Worm (Caenorhabditis elegans) whole organism, young adult: ENCODE data around the gene ZK856.5.

Experiments used
- B0019.2 ChIP-seq: fragments of 200-800 bp; sonication (Bioruptor generic); conservative IDR thresholded peaks from 2 replicates; pipeline ENCODE4 v1.3.6; 2022; ENCODE audit warnings: missing genetic modification reagents, missing genetic modification characterization, missing compliant biosample characterization
- B0261.1 ChIP-seq: sonication (generic microtip); optimal IDR thresholded peaks from 2 replicates; lab custom pipeline; 2016; ENCODE audit warnings: mild to moderate bottlenecking, missing genetic modification characterization, moderate library complexity, missing compliant biosample characterization
- B0336.3 ChIP-seq: fragments of 200-800 bp; sonication (Bioruptor generic); IDR thresholded peaks from 2 replicates; pipeline ENCODE4 v1.3.6; 2022; ENCODE audit warnings: missing genetic modification characterization, missing compliant biosample characterization
- C17E4.6 ChIP-seq: fragments of 200-800 bp; sonication (Bioruptor generic); IDR thresholded peaks from 2 replicates; pipeline ENCODE4 v1.3.6; 2022; ENCODE audit warnings: missing genetic modification reagents, missing genetic modification characterization, missing compliant biosample characterization
- F10E7.11 ChIP-seq: sonication (generic microtip); optimal IDR thresholded peaks from 2 replicates; lab custom pipeline; 2017; ENCODE audit warnings: mild to moderate bottlenecking, missing genetic modification characterization, moderate library complexity, missing compliant biosample characterization
- F33H1.4 ChIP-seq: fragments of 200-800 bp; sonication (Bioruptor generic); IDR thresholded peaks from 2 replicates; pipeline ENCODE4 v1.3.6; 2022; ENCODE audit warnings: missing genetic modification reagents, missing genetic modification characterization, missing compliant biosample characterization
- F37B4.10 ChIP-seq: fragments of 200-800 bp; sonication (Bioruptor generic); IDR thresholded peaks from 2 replicates; pipeline ENCODE4 v1.3.6; 2022; ENCODE audit warnings: missing genetic modification characterization, missing compliant biosample characterization
- F55B11.4 ChIP-seq: sonication (generic microtip); optimal IDR thresholded peaks from 2 replicates; lab custom pipeline; 2016; ENCODE audit warnings: missing compliant biosample characterization, missing genetic modification characterization, borderline replicate concordance; ENCODE audit not compliant: insufficient read depth
- K11D2.4 ChIP-seq: fragments of 200-800 bp; sonication (Bioruptor generic); IDR thresholded peaks from 2 replicates; pipeline ENCODE4 v1.3.6; 2022; ENCODE audit warnings: missing genetic modification reagents, missing genetic modification characterization, missing compliant biosample characterization
- K12H6.12 ChIP-seq: fragments of 200-800 bp; sonication (Bioruptor generic); optimal IDR thresholded peaks from 2 replicates; lab custom pipeline; 2018; ENCODE audit warnings: mild to moderate bottlenecking, missing genetic modification characterization, missing compliant biosample characterization
- Y53G8AR.9 ChIP-seq: fragments of 200-800 bp; sonication (Bioruptor generic); conservative IDR thresholded peaks from 2 replicates; pipeline ENCODE4 v1.3.6; 2022; ENCODE audit warnings: missing genetic modification reagents, missing genetic modification characterization, missing compliant biosample characterization
- Y56A3A.18 ChIP-seq: fragments of 200-800 bp; sonication (Bioruptor generic); IDR thresholded peaks from 2 replicates; pipeline ENCODE4 v1.3.6; 2022; ENCODE audit warnings: missing genetic modification reagents, missing genetic modification characterization, missing compliant biosample characterization
- Y79H2A.3 ChIP-seq: fragments of 200-800 bp; sonication (Bioruptor generic); conservative IDR thresholded peaks from 2 replicates; pipeline ENCODE4 v1.3.6; 2022; ENCODE audit warnings: missing genetic modification reagents, missing genetic modification characterization, missing compliant biosample characterization
- Y95B8A.8 ChIP-seq: fragments of 200-800 bp; sonication (Bioruptor generic); IDR thresholded peaks from 2 replicates; pipeline ENCODE4 v1.3.6; 2022; ENCODE audit warnings: missing genetic modification reagents, missing genetic modification characterization, missing compliant biosample characterization
- aptf-3 ChIP-seq: fragments of 200-800 bp; sonication (Bioruptor generic); IDR thresholded peaks from 2 replicates; pipeline ENCODE4 v1.3.6; 2022; ENCODE audit warnings: missing genetic modification characterization, missing compliant biosample characterization
- attf-3 ChIP-seq: fragments of 200-800 bp; sonication (Bioruptor generic); conservative IDR thresholded peaks from 2 replicates; pipeline ENCODE4 v1.3.6; 2022; ENCODE audit warnings: missing genetic modification reagents, missing genetic modification characterization, missing compliant biosample characterization
- attf-5 ChIP-seq: fragments of 200-800 bp; sonication (Bioruptor generic); optimal IDR thresholded peaks from 2 replicates; lab custom pipeline; 2018; ENCODE audit warnings: mild to moderate bottlenecking, missing genetic modification characterization, missing compliant biosample characterization
- bed-1 ChIP-seq: fragments of 200-800 bp; sonication (Bioruptor generic); IDR thresholded peaks from 2 replicates; pipeline ENCODE4 v1.3.6; 2022; ENCODE audit warnings: missing genetic modification reagents, missing genetic modification characterization, missing compliant biosample characterization
- cebp-1 ChIP-seq, 2 experiments: fragments of 200-800 bp in 1 of 2; sonication (Bioruptor generic) in 1 of 2; sonication (generic microtip) in 1 of 2; IDR thresholded peaks in 1 of 2; optimal IDR thresholded peaks in 1 of 2; 2 replicates each; pipeline versions ENCODE4 v1.3.6 to Lab custom; 2017 to 2022; ENCODE audit warnings: missing compliant biosample characterization in 2 of 2, missing genetic modification characterization in 2 of 2, mild to moderate bottlenecking in 1 of 2, missing genetic modification reagents in 1 of 2, moderate library complexity in 1 of 2
- ceh-100 ChIP-seq: fragments of 200-800 bp; sonication (Bioruptor generic); IDR thresholded peaks from 2 replicates; pipeline ENCODE4 v1.3.6; 2022; ENCODE audit warnings: missing genetic modification reagents, missing genetic modification characterization, missing compliant biosample characterization
- ceh-27 ChIP-seq: fragments of 200-800 bp; sonication (Bioruptor generic); optimal IDR thresholded peaks from 2 replicates; lab custom pipeline; 2018; ENCODE audit warnings: mild to moderate bottlenecking, missing genetic modification characterization, moderate library complexity, missing compliant biosample characterization
- ceh-40 ChIP-seq: fragments of 200-800 bp; sonication (Bioruptor generic); IDR thresholded peaks from 2 replicates; pipeline ENCODE4 v1.3.6; 2022; ENCODE audit warnings: missing genetic modification characterization, missing compliant biosample characterization
- dox-1 ChIP-seq: fragments of 200-800 bp; sonication (Bioruptor generic); IDR thresholded peaks from 2 replicates; pipeline ENCODE4 v1.3.6; 2022; ENCODE audit warnings: missing genetic modification reagents, missing genetic modification characterization, missing compliant biosample characterization
- ekl-4 ChIP-seq: fragments of 200-800 bp; sonication (Bioruptor generic); IDR thresholded peaks from 2 replicates; pipeline ENCODE4 v1.3.6; 2022; ENCODE audit warnings: missing genetic modification reagents, missing genetic modification characterization, missing compliant biosample characterization
- gei-17 ChIP-seq: fragments of 200-800 bp; sonication (Bioruptor generic); optimal IDR thresholded peaks from 2 replicates; lab custom pipeline; 2018; ENCODE audit warnings: mild to moderate bottlenecking, missing genetic modification characterization, missing compliant biosample characterization
- hmg-1.2 ChIP-seq: fragments of 200-800 bp; sonication (Bioruptor generic); IDR thresholded peaks from 2 replicates; pipeline ENCODE4 v1.3.6; 2022; ENCODE audit warnings: missing genetic modification reagents, missing genetic modification characterization, missing compliant biosample characterization
- lin-35 ChIP-seq, 3 experiments: fragments of 150-350 bp in 2 of 3; sonication (generic microtip) in 1 of 3; optimal IDR thresholded peaks; 2 replicates each; lab custom pipeline; 2014 to 2018; ENCODE audit warnings: missing biosample characterization in 3 of 3, missing genetic modification characterization in 3 of 3, missing genetic modification reagents in 3 of 3
- lin-40 ChIP-seq: sonication (generic microtip); optimal IDR thresholded peaks from 2 replicates; lab custom pipeline; 2016; ENCODE audit warnings: missing genetic modification characterization, mild to moderate bottlenecking, missing compliant biosample characterization, missing genotype, missing genetic modification reagents
- madf-10 ChIP-seq: sonication (generic microtip); optimal IDR thresholded peaks from 2 replicates; lab custom pipeline; 2016; ENCODE audit warnings: mild to moderate bottlenecking, missing genetic modification characterization, missing compliant biosample characterization
- madf-8 ChIP-seq: fragments of 200-800 bp; sonication (Bioruptor generic); conservative IDR thresholded peaks from 2 replicates; pipeline ENCODE4 v1.3.6; 2022; ENCODE audit warnings: missing genetic modification reagents, missing genetic modification characterization, missing compliant biosample characterization
- mcd-1 ChIP-seq: fragments of 200-800 bp; sonication (Bioruptor generic); IDR thresholded peaks from 2 replicates; pipeline ENCODE4 v1.3.6; 2022; ENCODE audit warnings: missing genetic modification reagents, missing genetic modification characterization, missing compliant biosample characterization
- nfya-2 ChIP-seq: fragments of 200-800 bp; sonication (Bioruptor generic); IDR thresholded peaks from 2 replicates; pipeline ENCODE4 v1.3.6; 2022; ENCODE audit warnings: missing genetic modification reagents, missing genetic modification characterization, missing compliant biosample characterization
- nfyb-1 ChIP-seq: fragments of 200-800 bp; sonication (Bioruptor generic); IDR thresholded peaks from 2 replicates; pipeline ENCODE4 v1.3.6; 2022; ENCODE audit warnings: missing genetic modification reagents, missing genetic modification characterization, missing compliant biosample characterization
- nhr-80 ChIP-seq: sonication (generic microtip); optimal IDR thresholded peaks from 2 replicates; lab custom pipeline; 2016; ENCODE audit warnings: missing genetic modification characterization, missing compliant biosample characterization
- pha-4 ChIP-seq: fragments of 150-350 bp; sonication (generic microtip); optimal IDR thresholded peaks from 2 replicates; lab custom pipeline; 2014; ENCODE audit warnings: missing biosample characterization, missing genetic modification reagents, missing genetic modification characterization
- rcor-1 ChIP-seq: fragments of 200-800 bp; sonication (Bioruptor generic); IDR thresholded peaks from 2 replicates; pipeline ENCODE4 v1.3.6; 2022; ENCODE audit warnings: missing genetic modification reagents, missing genetic modification characterization, missing compliant biosample characterization
- snpc-1.1 ChIP-seq: sonication (generic microtip); optimal IDR thresholded peaks from 2 replicates; lab custom pipeline; 2017; ENCODE audit warnings: missing genetic modification characterization, mild to moderate bottlenecking, missing compliant biosample characterization, antibody characterized with exemption, moderate library complexity, missing genotype, missing genetic modification reagents; ENCODE audit not compliant: insufficient read depth
- snpc-4 ChIP-seq, 5 experiments: fragments of 150-350 bp in 1 of 5; sonication (generic microtip) in 4 of 5; optimal IDR thresholded peaks; 2 replicates each; lab custom pipeline; 2014 to 2018; ENCODE audit warnings: missing genetic modification characterization in 5 of 5, missing biosample characterization in 3 of 5, antibody characterized with exemption in 2 of 5, mild to moderate bottlenecking in 2 of 5, missing compliant biosample characterization in 2 of 5, missing genotype in 2 of 5, moderate library complexity in 2 of 5, missing genetic modification reagents in 1 of 5
- tbp1 ChIP-seq: fragments of 200-800 bp; sonication (Bioruptor generic); optimal IDR thresholded peaks from 2 replicates; lab custom pipeline; 2018; ENCODE audit warnings: mild to moderate bottlenecking, missing genetic modification characterization, missing compliant biosample characterization
- unc-62 ChIP-seq: fragments of 150-350 bp; optimal IDR thresholded peaks from 2 replicates; lab custom pipeline; 2014; ENCODE audit warnings: missing biosample characterization, missing genetic modification reagents, missing genetic modification characterization
- zfh-2 ChIP-seq: fragments of 200-800 bp; sonication (Bioruptor generic); conservative IDR thresholded peaks from 2 replicates; pipeline ENCODE4 v1.3.6; 2022; ENCODE audit warnings: missing genetic modification reagents, missing genetic modification characterization, missing compliant biosample characterization
- ztf-18 ChIP-seq: sonication (generic microtip); optimal IDR thresholded peaks from 2 replicates; lab custom pipeline; 2016; ENCODE audit warnings: missing genotype, mild to moderate bottlenecking, missing genetic modification characterization, missing compliant biosample characterization
- ztf-26 ChIP-seq: sonication (generic microtip); optimal IDR thresholded peaks from 2 replicates; lab custom pipeline; 2017; ENCODE audit warnings: missing genetic modification characterization, missing compliant biosample characterization
- ztf-28 ChIP-seq: fragments of 200-800 bp; sonication (Bioruptor generic); IDR thresholded peaks from 2 replicates; pipeline ENCODE4 v1.3.6; 2022; ENCODE audit warnings: missing genetic modification reagents, missing genetic modification characterization, missing compliant biosample characterization
- ztf-6 ChIP-seq: fragments of 200-800 bp; sonication (Bioruptor generic); IDR thresholded peaks from 2 replicates; pipeline ENCODE4 v1.3.6; 2022; ENCODE audit warnings: missing genetic modification reagents, missing genetic modification characterization, missing compliant biosample characterization

The ZK856.5 gene

DNA sequence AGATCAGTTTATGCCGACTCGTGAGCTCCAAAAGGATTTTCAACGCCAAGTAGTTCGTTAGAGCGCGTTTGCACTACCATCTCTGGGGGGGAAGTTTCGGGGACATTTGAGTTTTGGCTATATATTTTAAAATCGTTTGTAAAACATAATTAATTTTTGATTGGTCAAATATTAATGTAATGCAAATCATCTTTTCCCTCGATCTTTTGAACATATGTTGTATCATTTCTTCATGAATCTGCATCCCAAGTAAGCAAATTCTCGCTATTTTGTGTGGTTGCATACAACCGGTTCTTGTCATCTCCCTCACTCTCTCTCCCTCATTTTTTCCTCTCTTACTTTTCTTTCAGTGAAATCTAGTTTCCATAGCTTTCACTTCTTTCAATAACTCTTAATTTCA is 11.8 kb downstream of the ZK856.5 start (continued):
- TF ChIP-seq snpc-1.1 (no peak), lin-40 (tag; lab: Kevin White, UChicago) (peak; percentile 31), nfya-2 (no peak), Y95B8A.8 (no peak), attf-3 (GFP tag; lab: Robert Waterston, UW) (0 out of 2 replicates have a peak, but pooled peaks have one; percentile 18), lin-35 (GFP tag; optimal IDR thresholded peaks at IDR 0.05; lab: Kevin White, UChicago) (no peak), zfh-2 (GFP tag; lab: Robert Waterston, UW) (no peak), madf-8 (no peak), madf-10 (tag; lab: Kevin White, UChicago) (no peak), F10E7.11 (tag; lab: Kevin White, UChicago) (no peak), ztf-18 (tag; lab: Kevin White, UChicago) (peak; percentile 30), nhr-80 (tag; lab: Kevin White, UChicago) (peak; percentile 16), ceh-100 (peak; percentile 91), ekl-4 (no peak), ceh-40 (GFP tag; lab: Robert Waterston, UW) (no peak), nfyb-1 (no peak), attf-5 (GFP tag; lab: Kevin White, UChicago) (peak; percentile 44), aptf-3 (GFP tag; lab: Robert Waterston, UW) (no peak), F55B11.4 (tag; lab: Kevin White, UChicago) (no peak), ztf-28 (no peak), F37B4.10 (no peak), pha-4 (tag; lab: Kevin White, UChicago) (no peak), gei-17 (no peak), B0261.1 (tag; lab: Kevin White, UChicago) (no peak), ztf-26 (tag; lab: Kevin White, UChicago) (no peak), tbp1 (GFP tag; lab: Kevin White, UChicago) (no peak), Y53G8AR.9 (no peak), mcd-1 (GFP tag; lab: Robert Waterston, UW) (peak; percentile 91), K11D2.4 (no peak), F33H1.4 (GFP tag; lab: Robert Waterston, UW) (no peak), B0336.3 (GFP tag; lab: Robert Waterston, UW) (no peak), B0019.2 (GFP tag; lab: Robert Waterston, UW) (no peak), C17E4.6 (GFP tag; lab: Robert Waterston, UW) (no peak), dox-1 (GFP tag; lab: Robert Waterston, UW) (peak; percentile 58; the same call in 1 of the 2 replicates), ztf-6 (no peak), rcor-1 (GFP tag; lab: Robert Waterston, UW) (no peak), ceh-27 (peak; percentile 56), Y79H2A.3 (GFP tag; lab: Robert Waterston, UW) (no peak), Y56A3A.18 (no peak), snpc-4 (GFP tag; optimal IDR thresholded peaks at IDR 0.05; lab: Kevin White, UChicago) (no peak), snpc-4 (tag; optimal IDR thresholded peaks at IDR 0.05; lab: Kevin White, UChicago) (peak in 2 of 4 experiments; percentile 14 to 23), cebp-1 (GFP tag; IDR thresholded peaks at IDR 0.05; lab: Robert Waterston, UW) (no peak), cebp-1 (tag; optimal IDR thresholded peaks at IDR 0.05; lab: Kevin White, UChicago) (peak; percentile 32), bed-1 (GFP tag; lab: Robert Waterston, UW) (no peak), hmg-1.2 (GFP tag; lab: Robert Waterston, UW) (peak; percentile 10; the same call in 1 of the 2 replicates), K12H6.12 (tag; lab: Kevin White, UChicago) (peak; percentile 43), unc-62 (no peak)
